Fruit fly (Drosophila melanogaster) whole organism, wandering third instar larva: ENCODE measurements around the gene Cpr67Fb.

Source experiments
- Abd-B ChIP-seq: fragments of >200 bp; optimal IDR thresholded peaks from 2 replicates; lab custom pipeline; 2017; ENCODE audit warnings: missing biosample characterization, missing genetic modification characterization
- CG32264 ChIP-seq: fragments of 200-800 bp; sonication (Bioruptor generic); optimal IDR thresholded peaks from 2 replicates; lab custom pipeline; 2016; ENCODE audit warnings: missing biosample characterization, missing genetic modification characterization
- CG9705 ChIP-seq: fragments of 200-800 bp; sonication (Bioruptor generic); optimal IDR thresholded peaks from 2 replicates; lab custom pipeline; 2018; ENCODE audit warnings: missing biosample characterization, mild to moderate bottlenecking, missing genetic modification characterization
- CrebA ChIP-seq: fragments of 200-800 bp; sonication (Bioruptor generic); optimal IDR thresholded peaks from 2 replicates; lab custom pipeline; 2016; ENCODE audit warnings: missing biosample characterization, mild to moderate bottlenecking, missing genetic modification characterization, borderline replicate concordance
- Dfd ChIP-seq: fragments of >200 bp; optimal IDR thresholded peaks from 2 replicates; lab custom pipeline; 2017; ENCODE audit warnings: missing biosample characterization, missing genetic modification characterization
- Dif ChIP-seq: fragments of 200-275, 200-300 bp; sonication (Bioruptor generic); optimal IDR thresholded peaks from 2 replicates; lab custom pipeline; 2018; ENCODE audit warnings: missing biosample characterization, missing genetic modification characterization; ENCODE audit not compliant: partially characterized antibody
- GATAd ChIP-seq: sonication (Bioruptor generic); optimal IDR thresholded peaks from 2 replicates; lab custom pipeline; 2016; ENCODE audit warnings: missing biosample characterization, missing genetic modification characterization
- HLH106 ChIP-seq: fragments of 200-800 bp; optimal IDR thresholded peaks from 3 replicates; lab custom pipeline; 2019; ENCODE audit warnings: missing biosample characterization, mild to moderate bottlenecking, missing genetic modification characterization, moderate library complexity
- Hnf4 ChIP-seq: fragments of 200-800 bp; sonication (Bioruptor generic); optimal IDR thresholded peaks from 2 replicates; lab custom pipeline; 2016; ENCODE audit warnings: missing biosample characterization, mild to moderate bottlenecking, missing genetic modification characterization
- Hr78 ChIP-seq: fragments of >200 bp; optimal IDR thresholded peaks from 2 replicates; lab custom pipeline; 2017; ENCODE audit warnings: missing biosample characterization, missing genetic modification characterization
- Hr83 ChIP-seq: fragments of 200-300 bp; sonication (Bioruptor generic); optimal IDR thresholded peaks from 2 replicates; lab custom pipeline; 2016; ENCODE audit warnings: missing biosample characterization, mild to moderate bottlenecking, missing genetic modification characterization, moderate library complexity; ENCODE audit not compliant: poor library complexity, severe bottlenecking
- Jra ChIP-seq: sonication (Bioruptor generic); optimal IDR thresholded peaks from 2 replicates; lab custom pipeline; 2016; ENCODE audit warnings: missing biosample characterization, missing genetic modification characterization
- Mio ChIP-seq: sonication (Bioruptor generic); optimal IDR thresholded peaks from 2 replicates; lab custom pipeline; 2016; ENCODE audit warnings: missing biosample characterization, missing genetic modification characterization
- Myc ChIP-seq: fragments of >200 bp; optimal IDR thresholded peaks from 2 replicates; lab custom pipeline; 2017
- N ChIP-seq: fragments of >200 bp; optimal IDR thresholded peaks from 2 replicates; lab custom pipeline; 2018; ENCODE audit warnings: missing biosample characterization, missing external identifiers, missing genetic modification characterization
- OdsH ChIP-seq: fragments of 200-800 bp; sonication (Bioruptor generic); optimal IDR thresholded peaks from 2 replicates; lab custom pipeline; 2016; ENCODE audit warnings: missing biosample characterization, mild to moderate bottlenecking, missing genetic modification characterization
- Rel ChIP-seq, 2 experiments: fragments of 200-800 bp; sonication (Bioruptor generic) in 1 of 2; optimal IDR thresholded peaks; 2 replicates in 1 of 2; 3 replicates in 1 of 2; lab custom pipeline; 2016 to 2019; ENCODE audit warnings: mild to moderate bottlenecking in 2 of 2, missing biosample characterization in 2 of 2, missing genetic modification characterization in 2 of 2, moderate library complexity in 1 of 2
- Sp1 ChIP-seq: fragments of 200-800 bp; sonication (Bioruptor generic); optimal IDR thresholded peaks from 3 replicates; lab custom pipeline; 2019; ENCODE audit warnings: missing biosample characterization, mild to moderate bottlenecking, missing genetic modification characterization, moderate library complexity
- br ChIP-seq: fragments of 200-800 bp; sonication (Bioruptor generic); optimal IDR thresholded peaks from 2 replicates; lab custom pipeline; 2016; ENCODE audit warnings: missing biosample characterization, missing genetic modification characterization
- brk ChIP-seq: fragments of 200-800 bp; sonication (Bioruptor generic); optimal IDR thresholded peaks from 2 replicates; lab custom pipeline; 2016; ENCODE audit warnings: missing biosample characterization, mild to moderate bottlenecking, missing genetic modification characterization
- dl ChIP-seq, 2 experiments: fragments of 175-275, 200-275 bp in 1 of 2; fragments of 200-275 bp in 1 of 2; sonication (Bioruptor generic); optimal IDR thresholded peaks; lab custom pipeline; 2018; ENCODE audit warnings: mild to moderate bottlenecking in 2 of 2, missing biosample characterization in 2 of 2, missing genetic modification characterization in 2 of 2, moderate library complexity in 2 of 2; ENCODE audit not compliant: partially characterized antibody in 2 of 2, insufficient read depth in 1 of 2
- dsf ChIP-seq: sonication (Bioruptor generic); optimal IDR thresholded peaks from 2 replicates; lab custom pipeline; 2016; ENCODE audit warnings: missing biosample characterization, missing genetic modification characterization, borderline replicate concordance
- ey ChIP-seq: fragments of 200-800 bp; sonication (Bioruptor generic); optimal IDR thresholded peaks from 2 replicates; lab custom pipeline; 2016; ENCODE audit warnings: missing biosample characterization, missing genetic modification characterization
- foxo ChIP-seq, 2 experiments: fragments of 200-800 bp; sonication (Bioruptor generic); optimal IDR thresholded peaks; 2 replicates in 1 of 2; 3 replicates in 1 of 2; lab custom pipeline; 2016 to 2017; ENCODE audit warnings: missing biosample characterization in 2 of 2, missing genetic modification characterization in 2 of 2
- fru ChIP-seq: fragments of 200-800 bp; sonication (Bioruptor generic); optimal IDR thresholded peaks from 3 replicates; lab custom pipeline; 2016; ENCODE audit warnings: missing biosample characterization, mild to moderate bottlenecking, missing genetic modification characterization
- h ChIP-seq: fragments of 200-800 bp; sonication (Bioruptor generic); optimal IDR thresholded peaks from 3 replicates; lab custom pipeline; 2016; ENCODE audit warnings: missing biosample characterization, mild to moderate bottlenecking, missing genetic modification characterization
- jim ChIP-seq: fragments of 175-275, 200-325 bp; sonication (Bioruptor generic); optimal IDR thresholded peaks from 2 replicates; lab custom pipeline; 2016; ENCODE audit warnings: missing biosample characterization, mild to moderate bottlenecking, missing genetic modification characterization
- lola ChIP-seq: fragments of >200 bp; optimal IDR thresholded peaks from 2 replicates; lab custom pipeline; 2017; ENCODE audit warnings: missing biosample characterization, missing genetic modification characterization
- pan ChIP-seq: fragments of >200 bp; optimal IDR thresholded peaks from 2 replicates; lab custom pipeline; 2017
- psq ChIP-seq: fragments of 200-800 bp; sonication (Bioruptor generic); optimal IDR thresholded peaks from 3 replicates; lab custom pipeline; 2017; ENCODE audit warnings: missing biosample characterization, mild to moderate bottlenecking, missing genetic modification characterization, moderate library complexity
- rgr ChIP-seq: fragments of 200-800 bp; sonication (Bioruptor generic); optimal IDR thresholded peaks from 3 replicates; lab custom pipeline; 2016; ENCODE audit warnings: missing biosample characterization, mild to moderate bottlenecking, missing genetic modification characterization
- sage ChIP-seq: fragments of 200-800 bp; sonication (Bioruptor generic); optimal IDR thresholded peaks from 2 replicates; lab custom pipeline; 2016; ENCODE audit warnings: missing biosample characterization, mild to moderate bottlenecking, missing genetic modification characterization
- sv ChIP-seq: fragments of 200-800 bp; sonication (Bioruptor generic); optimal IDR thresholded peaks from 3 replicates; lab custom pipeline; 2016; ENCODE audit warnings: missing biosample characterization, missing genetic modification characterization
- tai ChIP-seq: sonication (Bioruptor generic); optimal IDR thresholded peaks from 2 replicates; lab custom pipeline; 2016; ENCODE audit warnings: missing biosample characterization, missing genetic modification characterization
- usp ChIP-seq: fragments of >200 bp; optimal IDR thresholded peaks from 2 replicates; lab custom pipeline; 2017; ENCODE audit warnings: missing biosample characterization, missing genetic modification characterization
- woc ChIP-seq: sonication (Bioruptor generic); optimal IDR thresholded peaks from 2 replicates; lab custom pipeline; 2016; ENCODE audit warnings: missing biosample characterization, mild to moderate bottlenecking, missing genetic modification characterization

The Cpr67Fb gene

dm6 chr3L:10928801-10929200 lies 34.8 kb downstream of the Cpr67Fb start:
- TF ChIP-seq Hr83 (no peak), psq (GFP tag; lab: Kevin White, UChicago) (peak; percentile 2), HLH106 (peak; percentile 64), Abd-B (no peak), jim (GFP tag; lab: Kevin White, UChicago) (no peak), brk (GFP tag; lab: Kevin White, UChicago) (no peak), Sp1 (GFP tag; lab: Kevin White, UChicago) (no peak), Rel (GFP tag; optimal IDR thresholded peaks at IDR 0.05; lab: Kevin White, UChicago) (no peak), Rel (tag; optimal IDR thresholded peaks at IDR 0.05; lab: Kevin White, UChicago) (no peak), dl (GFP tag; optimal IDR thresholded peaks at IDR 0.05; lab: Kevin White, UChicago; ENCODE audit: insufficient read depth in 1 of 2, partially characterized antibody in 2 of 2) (no peak), rgr (GFP tag; lab: Kevin White, UChicago) (peak; percentile 2), Mio (GFP tag; lab: Kevin White, UChicago) (no peak), br (GFP tag; lab: Kevin White, UChicago) (no peak), GATAd (GFP tag; lab: Kevin White, UChicago) (no peak), Jra (GFP tag; lab: Kevin White, UChicago) (no peak), Hnf4 (GFP tag; lab: Kevin White, UChicago) (no peak), foxo (GFP tag; optimal IDR thresholded peaks at IDR 0.05; lab: Kevin White, UChicago) (peak in 1 of 2 experiments; percentile 24), Myc (lab: Kevin White, UChicago) (no peak), N (GFP tag; lab: Kevin White, UChicago) (no peak), sage (GFP tag; lab: Kevin White, UChicago) (no peak), h (GFP tag; lab: Kevin White, UChicago) (no peak), Dfd (GFP tag; lab: Kevin White, UChicago) (no peak), dsf (GFP tag; lab: Kevin White, UChicago) (no peak), ey (no peak), Hr78 (GFP tag; lab: Kevin White, UChicago) (no peak), CG32264 (GFP tag; lab: Kevin White, UChicago) (no peak), sv (GFP tag; lab: Kevin White, UChicago) (no peak), OdsH (GFP tag; lab: Kevin White, UChicago) (no peak), usp (no peak), fru (GFP tag; lab: Kevin White, UChicago) (peak; percentile 86), Dif (GFP tag; lab: Kevin White, UChicago) (no peak), woc (peak; percentile 39), CG9705 (GFP tag; lab: Kevin White, UChicago) (peak; percentile 40), CrebA (GFP tag; lab: Kevin White, UChicago) (no peak)

DNA sequence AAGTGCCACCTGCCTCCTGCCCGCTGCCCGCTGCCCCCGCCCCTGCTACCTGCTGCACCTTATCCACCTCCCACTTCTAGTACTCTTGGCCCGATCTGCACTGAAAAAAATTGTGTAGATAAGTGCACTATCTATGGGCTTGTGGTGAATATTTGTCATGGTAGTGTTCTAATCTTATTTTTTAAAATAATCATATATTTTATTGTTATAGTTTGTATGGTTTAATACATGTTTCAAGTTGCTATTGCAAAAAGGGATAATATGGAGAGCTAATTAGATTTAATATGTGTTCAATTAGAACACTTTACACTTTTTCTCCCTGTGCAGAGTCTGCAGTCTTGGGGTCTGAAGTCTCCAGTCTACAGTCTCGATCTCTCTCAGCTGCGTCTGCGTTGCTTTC lies 37.5 kb downstream of the Cpr67Fb start:
- TF ChIP-seq fru (GFP tag; lab: Kevin White, UChicago) = peak; percentile 1
- TF ChIP-seq dsf (GFP tag; lab: Kevin White, UChicago) = no peak
- TF ChIP-seq Rel (GFP tag; optimal IDR thresholded peaks at IDR 0.05; lab: Kevin White, UChicago) = no peak
- TF ChIP-seq Rel (tag; optimal IDR thresholded peaks at IDR 0.05; lab: Kevin White, UChicago) = no peak
- peak; percentile 19 for TF ChIP-seq psq (GFP tag; lab: Kevin White, UChicago)
- no peak for TF ChIP-seq pan
- TF ChIP-seq Myc (lab: Kevin White, UChicago) = no peak
- no peak for TF ChIP-seq GATAd (GFP tag; lab: Kevin White, UChicago)
- TF ChIP-seq Sp1 (GFP tag; lab: Kevin White, UChicago) = peak; percentile 12
- TF ChIP-seq Hr83 = no peak
- peak; percentile 15 for TF ChIP-seq h (GFP tag; lab: Kevin White, UChicago)
- TF ChIP-seq OdsH (GFP tag; lab: Kevin White, UChicago) = peak; percentile 36
- peak in 1 of 2 experiments; percentile 44 for TF ChIP-seq foxo (GFP tag; optimal IDR thresholded peaks at IDR 0.05; lab: Kevin White, UChicago)
- no peak for TF ChIP-seq woc
- no peak for TF ChIP-seq lola (GFP tag; lab: Kevin White, UChicago)
- TF ChIP-seq HLH106 = peak; percentile 32
- TF ChIP-seq rgr (GFP tag; lab: Kevin White, UChicago) = peak; percentile 23
- no peak for TF ChIP-seq Jra (GFP tag; lab: Kevin White, UChicago)
- no peak for TF ChIP-seq tai (GFP tag; lab: Kevin White, UChicago)
